Fruit fly (Drosophila melanogaster) whole organism: ENCODE results near the gene pkaap.

Experiments used
- Dll ChIP-seq: fragments of >200 bp; optimal IDR thresholded peaks from 2 replicates; lab custom pipeline; 2017
- EcR ChIP-seq, 2 experiments: fragments of >200 bp; optimal IDR thresholded peaks; 2 replicates each; lab custom pipeline; 2017; ENCODE audit warnings: missing biosample characterization in 2 of 2, missing genetic modification characterization in 2 of 2, missing genetic modification reagents in 2 of 2
- psq ChIP-seq: fragments of >200 bp; optimal IDR thresholded peaks from 2 replicates; lab custom pipeline; 2017

DNA sequence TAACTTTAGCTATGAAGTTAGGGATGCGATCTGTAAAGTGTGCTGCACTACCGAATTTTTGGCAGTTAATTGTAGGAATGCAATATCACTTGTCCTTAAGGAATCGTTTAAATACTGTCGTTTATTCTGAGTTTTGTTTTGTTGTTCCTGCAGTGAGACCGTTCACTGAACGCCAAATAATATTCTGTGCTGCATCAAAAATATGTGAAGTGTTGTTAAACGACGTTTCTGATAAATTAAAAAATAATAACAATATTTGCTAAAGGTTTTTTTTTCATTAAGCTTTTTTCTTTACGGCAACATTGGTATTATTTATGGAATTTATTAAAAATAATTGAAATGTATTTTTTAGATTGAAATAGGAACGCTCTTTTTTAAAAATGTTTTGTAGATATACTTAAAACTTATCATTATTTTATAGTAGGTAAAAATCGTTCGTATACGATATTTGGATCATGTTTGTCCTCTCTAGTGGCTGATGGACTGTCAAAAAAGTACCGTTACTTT is 14.7 kb downstream of the pkaap start, which contains the start of gene GMF:
- TF ChIP-seq Dll: no peak
- TF ChIP-seq EcR (GFP tag; optimal IDR thresholded peaks at IDR 0.05; lab: Kevin White, UChicago): no peak
- TF ChIP-seq psq (lab: Kevin White, UChicago): no peak
